Fruit fly (Drosophila melanogaster) Kc167 (cell line): Measurements from ENCODE around the gene CG17362.

ENCODE experiments used
- Myc ChIP-seq: fragments of >200 bp; optimal IDR thresholded peaks from 2 replicates; lab custom pipeline; 2017; ENCODE audit warnings: missing external identifiers
- Sin3A ChIP-seq: fragments of >200 bp; optimal IDR thresholded peaks from 2 replicates; lab custom pipeline; 2018; ENCODE audit warnings: missing external identifiers
- h ChIP-seq: fragments of >200 bp; optimal IDR thresholded peaks from 3 replicates; lab custom pipeline; 2018; ENCODE audit warnings: missing external identifiers
- insv ChIP-seq: fragments of >200 bp; optimal IDR thresholded peaks from 3 replicates; lab custom pipeline; 2018; ENCODE audit warnings: missing external identifiers
- psq ChIP-seq: fragments of >200 bp; optimal IDR thresholded peaks from 2 replicates; lab custom pipeline; 2017; ENCODE audit warnings: missing external identifiers
- ttk ChIP-seq: sonication (Bioruptor generic); optimal IDR thresholded peaks from 2 replicates; lab custom pipeline; 2017; ENCODE audit warnings: missing external identifiers

Gene CG17362

DNA sequence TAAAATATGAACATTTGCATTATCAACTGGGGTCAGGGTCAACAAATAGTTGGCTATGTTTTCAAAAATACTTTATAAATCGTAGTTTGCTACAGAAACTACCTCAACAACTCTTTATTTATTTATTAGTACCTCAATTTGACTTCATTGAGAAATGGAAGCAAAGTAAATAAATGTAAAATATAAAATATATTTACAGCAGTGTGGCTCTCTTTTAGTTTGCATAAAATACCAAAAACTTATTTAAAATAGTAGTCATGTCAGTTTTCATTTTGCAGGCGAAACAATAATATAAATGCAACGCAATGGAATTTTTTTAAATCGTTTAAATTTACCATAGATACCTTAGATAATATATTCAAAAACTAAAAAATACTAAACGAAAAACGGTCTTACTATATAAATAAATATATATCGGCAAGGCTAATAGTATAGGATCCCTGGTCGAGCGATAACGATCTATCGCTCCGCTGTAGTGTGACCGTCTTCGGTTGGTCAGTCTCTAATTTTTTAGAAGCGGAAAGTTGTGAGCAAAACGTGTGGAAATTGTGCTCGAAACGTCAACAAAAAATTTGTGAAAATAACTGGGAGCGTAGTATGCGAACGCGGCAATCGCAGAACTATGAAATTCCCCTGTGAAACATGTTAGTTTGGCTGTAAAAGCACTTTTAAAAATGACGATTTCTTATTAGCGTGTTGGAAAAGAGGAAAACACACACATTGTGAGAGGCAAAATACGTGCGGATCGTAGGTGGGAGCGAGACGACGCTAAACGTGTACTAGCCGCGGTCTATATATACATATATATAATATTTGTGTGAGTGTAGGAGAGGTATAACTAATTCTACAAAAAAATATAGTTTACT is 15.5 kb downstream of the CG17362 start, which contains the start of the genes Nprl3 and upSET:
Nprl3 (minus strand) TSS at position 223 of the 866 bp plus-strand sequence.
upSET (plus strand) TSS at position 470 of the 866 bp plus-strand sequence.
- no peak for TF ChIP-seq h
- TF ChIP-seq psq (lab: Kevin White, UChicago), result peak; percentile 48

DNA sequence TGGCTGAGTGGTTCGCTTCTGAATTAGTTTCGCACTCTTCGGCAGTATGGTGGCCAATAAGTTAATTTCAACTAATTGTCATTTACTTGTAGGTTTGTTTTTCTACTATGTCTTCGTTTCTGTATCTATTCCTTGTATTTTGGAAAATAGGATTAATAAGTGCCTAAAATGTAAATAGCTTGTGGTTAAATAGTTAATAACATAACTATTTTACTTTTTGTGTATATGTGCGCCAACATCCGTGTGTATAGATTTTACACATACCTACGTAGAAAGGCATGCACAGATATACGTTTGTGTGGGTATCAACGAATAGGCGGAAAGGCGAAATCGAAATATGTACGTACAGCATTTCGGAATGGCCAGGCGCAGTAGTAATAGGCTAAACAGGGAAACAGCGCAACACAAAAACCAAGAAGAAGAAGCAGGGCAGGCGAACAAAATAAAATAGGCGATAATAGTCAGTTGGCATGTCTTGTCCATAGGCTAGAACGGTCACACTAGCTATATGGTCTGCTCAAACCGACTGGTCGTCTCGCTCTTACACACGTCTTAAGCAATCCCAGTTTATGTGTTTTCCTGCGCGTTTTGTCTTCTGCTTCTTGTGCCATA is 16.2 kb downstream of the CG17362 start:
- TF ChIP-seq psq (lab: Kevin White, UChicago) (peak; percentile 98), Sin3A (lab: Kevin White, UChicago) (no peak)

DNA sequence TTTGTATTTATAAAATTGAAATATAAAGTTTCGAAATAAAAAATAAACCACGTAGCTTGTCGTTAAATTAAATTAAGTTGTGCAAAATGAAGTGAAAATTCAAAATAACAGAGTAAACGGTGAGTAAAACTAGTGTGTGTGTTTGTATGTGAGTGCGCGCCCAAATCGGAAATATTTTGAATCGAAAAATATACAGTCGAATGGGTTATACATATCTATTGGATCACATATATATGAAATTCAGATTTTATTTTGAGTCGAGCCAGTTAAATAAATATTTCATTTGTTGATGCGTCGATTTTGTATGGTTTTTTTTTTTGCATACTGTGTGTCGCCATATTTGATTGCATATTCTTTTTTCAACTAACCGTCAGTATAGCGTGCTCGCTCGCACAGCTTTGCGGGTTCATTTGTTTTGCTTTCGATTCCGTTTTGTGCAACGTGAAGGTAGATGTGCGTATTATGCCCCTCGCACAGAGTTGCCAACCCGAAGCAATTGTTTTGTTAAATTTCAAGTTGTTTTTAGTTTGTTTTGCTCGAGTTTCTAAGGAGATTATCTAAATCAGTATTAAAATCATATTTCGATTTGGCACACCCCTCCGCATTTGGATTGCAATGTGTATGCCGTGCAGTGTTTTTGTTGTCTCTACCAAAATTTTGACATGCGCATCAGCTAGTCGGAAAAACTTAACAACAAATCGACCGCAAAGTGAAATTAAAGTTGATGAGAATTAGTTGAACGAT is 17.0 kb downstream of the CG17362 start:
- TF ChIP-seq psq (lab: Kevin White, UChicago) (peak; percentile 59), h (no peak), ttk (lab: Kevin White, UChicago) (no peak), Myc (lab: Kevin White, UChicago) (no peak), Sin3A (lab: Kevin White, UChicago) (no peak), insv (lab: Kevin White, UChicago) (no peak)

DNA sequence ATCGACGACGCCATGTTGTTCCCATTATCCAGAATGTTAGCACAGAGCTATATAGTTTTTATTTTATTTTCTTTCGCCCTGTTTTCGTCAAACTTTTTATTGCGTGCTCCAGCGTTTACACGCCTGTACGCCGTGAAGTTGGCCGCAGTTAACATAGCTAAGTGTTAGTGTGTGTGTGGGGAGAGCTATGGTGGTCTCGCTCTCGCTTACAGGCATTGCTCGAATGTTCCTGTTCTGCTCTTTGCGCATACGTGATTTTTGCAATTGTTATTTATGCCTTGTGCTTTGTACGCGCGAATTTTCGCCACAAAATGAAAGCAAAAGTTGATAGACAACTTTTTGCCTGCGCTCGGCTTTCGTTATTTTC is 17.6 kb downstream of the CG17362 start:
- TF ChIP-seq ttk (lab: Kevin White, UChicago) (no peak), psq (lab: Kevin White, UChicago) (peak; percentile 97)

DNA sequence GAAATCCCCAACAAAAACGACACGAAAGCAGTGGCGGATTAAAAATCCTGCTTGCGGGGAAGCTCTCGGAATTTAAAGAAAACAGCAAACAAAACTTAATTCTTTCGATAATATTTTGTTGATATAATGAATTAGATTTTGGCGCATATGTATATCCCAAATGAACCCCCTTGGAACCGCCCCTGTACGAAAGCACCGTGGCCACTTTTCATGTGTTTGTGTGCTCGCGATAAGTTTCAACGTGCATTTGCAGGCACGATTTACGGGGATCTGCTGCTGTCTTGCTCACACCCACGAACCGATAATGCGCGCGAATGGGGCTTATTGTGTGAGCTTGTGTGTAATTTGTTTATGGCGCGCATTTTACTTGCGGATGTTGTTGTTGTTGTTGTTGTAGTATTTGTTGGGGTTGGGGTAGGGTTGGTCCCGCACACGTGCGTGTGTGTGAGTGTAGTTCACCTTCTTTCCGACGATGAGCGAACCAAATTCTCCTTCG is 18.6 kb downstream of the CG17362 start:
- TF ChIP-seq psq (lab: Kevin White, UChicago) (peak; percentile 44), Myc (lab: Kevin White, UChicago) (no peak)

dm6 chr3L:14005627-14006287 is 19.3 kb downstream of the CG17362 start:
- TF ChIP-seq insv (lab: Kevin White, UChicago), result no peak
- no peak for TF ChIP-seq h
- TF ChIP-seq ttk (lab: Kevin White, UChicago), result no peak
- TF ChIP-seq Sin3A (lab: Kevin White, UChicago), result no peak
- TF ChIP-seq psq (lab: Kevin White, UChicago), result no peak
- no peak for TF ChIP-seq Myc (lab: Kevin White, UChicago)

dm6 chr3L:14006704-14007126 is 20.3 kb downstream of the CG17362 start:
- no peak for TF ChIP-seq ttk (lab: Kevin White, UChicago)
- TF ChIP-seq h, result no peak
- TF ChIP-seq psq (lab: Kevin White, UChicago), result no peak
- no peak for TF ChIP-seq Sin3A (lab: Kevin White, UChicago)
- no peak for TF ChIP-seq Myc (lab: Kevin White, UChicago)
- no peak for TF ChIP-seq insv (lab: Kevin White, UChicago)

dm6 chr3L:14025736-14026135 is 39.3 kb downstream of the CG17362 start:
- TF ChIP-seq Myc (lab: Kevin White, UChicago) (no peak), Sin3A (lab: Kevin White, UChicago) (no peak), ttk (lab: Kevin White, UChicago) (no peak), insv (lab: Kevin White, UChicago) (no peak), psq (lab: Kevin White, UChicago) (no peak), h (no peak)

DNA sequence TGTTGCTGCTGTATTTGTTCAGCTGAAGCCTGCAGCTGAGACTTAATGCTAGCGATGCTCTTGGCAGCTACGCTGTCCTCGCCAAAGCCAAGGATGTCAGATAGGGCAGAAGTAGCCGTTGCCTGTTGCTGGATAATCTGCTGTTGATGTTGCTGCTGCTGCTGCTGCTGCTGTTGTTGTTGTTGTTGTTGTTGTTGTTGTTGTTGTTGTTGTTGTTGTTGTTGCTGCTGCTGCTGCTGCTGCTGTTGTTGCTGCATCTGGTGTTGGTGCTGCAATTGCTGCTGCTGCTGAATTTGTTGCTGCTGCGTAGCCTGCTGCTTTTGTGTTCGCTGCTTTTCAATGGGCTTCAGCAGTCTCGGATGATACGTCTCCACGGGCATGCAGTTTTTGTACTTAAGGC is 41.1 kb downstream of the CG17362 start:
- TF ChIP-seq Sin3A (lab: Kevin White, UChicago), result no peak
- TF ChIP-seq h, result no peak
- no peak for TF ChIP-seq ttk (lab: Kevin White, UChicago)
- TF ChIP-seq insv (lab: Kevin White, UChicago), result no peak
- TF ChIP-seq Myc (lab: Kevin White, UChicago), result no peak
- no peak for TF ChIP-seq psq (lab: Kevin White, UChicago)

DNA sequence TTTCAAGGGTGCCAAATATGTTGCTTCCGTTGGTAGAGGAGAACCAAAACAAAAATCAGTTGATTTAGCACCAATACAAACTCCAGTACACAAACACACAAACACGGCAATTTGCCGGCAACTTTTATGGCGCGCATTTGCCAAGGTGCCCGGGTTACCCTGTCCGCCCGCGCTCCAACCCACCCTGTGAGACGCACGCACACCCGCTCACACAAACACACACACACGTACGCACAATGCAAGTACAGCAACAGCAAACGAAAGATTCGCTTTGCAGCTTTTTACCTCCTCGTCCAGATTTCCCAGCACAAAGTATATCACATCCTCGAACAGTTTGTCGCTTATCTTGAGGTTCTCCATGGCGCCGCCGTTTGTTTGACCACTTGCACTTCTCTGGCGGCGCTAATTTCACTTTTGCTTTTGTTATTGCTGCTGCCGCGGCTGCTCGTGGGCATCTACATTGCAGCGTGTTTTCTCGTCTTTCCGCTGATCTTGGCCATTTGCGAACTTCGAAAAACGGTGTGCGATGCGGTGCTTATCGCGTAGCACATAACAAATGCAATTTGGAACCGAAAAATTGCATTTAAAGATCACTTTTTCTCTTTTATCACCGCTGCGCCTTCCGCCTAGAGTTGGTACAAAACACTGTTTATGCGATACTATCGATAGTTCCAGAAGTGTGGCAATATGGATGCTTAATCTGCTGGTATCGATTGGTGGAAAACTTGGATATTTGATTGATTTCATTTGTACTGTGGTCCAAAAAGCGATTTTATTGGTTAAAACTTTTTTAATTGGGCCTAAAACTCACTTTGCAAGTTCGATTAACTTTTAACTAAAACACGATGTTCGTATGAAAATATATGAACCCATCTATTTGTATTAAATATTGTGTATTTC is 42.3 kb downstream of the CG17362 start, which contains the start of gene Ptip:
Ptip (minus strand) TSS at position 637 of the 900 bp plus-strand sequence.
- TF ChIP-seq psq (lab: Kevin White, UChicago) (no peak), insv (lab: Kevin White, UChicago) (no peak), Sin3A (lab: Kevin White, UChicago) (no peak), ttk (lab: Kevin White, UChicago) (no peak), Myc (lab: Kevin White, UChicago) (no peak), h (no peak)
